Fruit fly (Drosophila melanogaster): ENCODE data around the gene Jhbp5.

Jhbp5 gene

DNA sequence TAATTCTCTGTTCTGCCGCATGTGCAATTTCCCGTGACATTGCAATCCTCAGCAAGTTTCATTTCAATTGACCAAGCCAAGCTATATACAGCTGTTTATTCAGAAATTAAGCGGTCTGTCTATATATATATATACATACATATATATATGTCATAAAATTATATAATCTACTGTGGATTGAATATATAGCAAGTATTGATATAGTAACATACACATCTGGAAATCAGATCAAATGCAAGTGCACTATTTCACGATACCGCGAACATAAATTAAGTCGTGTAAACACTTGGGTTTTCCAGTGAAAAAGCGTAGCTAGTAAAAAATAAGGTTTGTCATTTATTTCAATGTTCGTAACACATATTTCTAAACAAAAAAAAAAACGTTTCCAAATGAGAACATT is at the start of gene Jhbp5:
Gene Jhbp5 (minus strand): TSS at position 101 of the 400 bp plus-strand sequence.
- no peak for TF ChIP-seq noc (tag; optimal IDR thresholded peaks at IDR 0.05)

DNA sequence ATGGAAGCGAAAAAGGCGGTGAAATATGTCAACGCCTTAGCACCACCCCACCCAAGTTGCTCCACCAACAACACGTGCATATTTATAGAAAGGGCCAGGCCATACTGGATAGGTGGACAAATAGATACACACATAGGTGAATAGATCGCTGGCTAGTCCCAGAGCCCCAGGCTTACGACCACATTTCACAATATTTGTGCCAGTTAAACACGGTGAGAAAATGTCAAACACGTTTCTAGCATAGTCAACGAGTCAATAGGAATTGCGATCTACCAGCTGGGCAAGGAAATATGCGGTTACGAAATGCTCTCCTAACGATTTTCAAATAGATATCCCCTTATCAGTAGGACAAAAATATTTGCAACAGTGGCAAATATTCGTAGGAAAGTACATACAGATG is 49.0 kb upstream of the Jhbp5 start:
- TF ChIP-seq noc (tag; optimal IDR thresholded peaks at IDR 0.05) = no peak

DNA sequence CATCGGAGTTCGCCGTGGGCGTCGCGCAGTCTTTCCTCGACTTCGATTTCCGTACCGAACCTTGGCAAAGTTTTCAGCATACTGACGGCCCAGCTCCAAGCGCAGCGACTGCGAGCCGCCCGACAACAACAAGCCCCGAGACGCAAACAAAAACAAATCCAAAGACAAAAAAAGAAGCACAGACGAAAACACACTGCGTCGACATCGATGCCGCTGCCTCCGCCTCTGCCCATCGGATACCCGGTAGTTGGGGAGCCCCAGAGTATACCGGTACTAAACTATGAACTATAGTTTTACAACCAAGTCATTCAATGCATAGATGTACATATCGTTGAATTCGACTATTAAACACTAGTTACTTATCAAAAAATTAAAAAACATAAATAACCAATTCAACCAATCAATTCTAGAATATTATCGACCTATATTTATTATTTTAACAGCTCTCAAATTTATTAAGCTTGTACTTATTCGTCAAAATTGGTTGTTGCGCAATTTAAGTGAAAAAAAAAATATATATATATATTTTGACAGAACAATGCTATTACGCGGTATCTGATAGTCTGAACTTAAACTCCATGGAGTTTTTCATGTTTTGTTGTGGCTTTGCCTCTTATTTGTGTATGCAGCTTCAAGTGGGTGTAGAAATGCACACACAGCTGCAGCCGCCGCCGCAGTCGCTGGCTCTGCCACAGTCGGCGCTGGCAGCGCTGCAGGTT is 48.2 kb upstream of the Jhbp5 start:
- TF ChIP-seq noc (tag; optimal IDR thresholded peaks at IDR 0.05) = no peak

DNA sequence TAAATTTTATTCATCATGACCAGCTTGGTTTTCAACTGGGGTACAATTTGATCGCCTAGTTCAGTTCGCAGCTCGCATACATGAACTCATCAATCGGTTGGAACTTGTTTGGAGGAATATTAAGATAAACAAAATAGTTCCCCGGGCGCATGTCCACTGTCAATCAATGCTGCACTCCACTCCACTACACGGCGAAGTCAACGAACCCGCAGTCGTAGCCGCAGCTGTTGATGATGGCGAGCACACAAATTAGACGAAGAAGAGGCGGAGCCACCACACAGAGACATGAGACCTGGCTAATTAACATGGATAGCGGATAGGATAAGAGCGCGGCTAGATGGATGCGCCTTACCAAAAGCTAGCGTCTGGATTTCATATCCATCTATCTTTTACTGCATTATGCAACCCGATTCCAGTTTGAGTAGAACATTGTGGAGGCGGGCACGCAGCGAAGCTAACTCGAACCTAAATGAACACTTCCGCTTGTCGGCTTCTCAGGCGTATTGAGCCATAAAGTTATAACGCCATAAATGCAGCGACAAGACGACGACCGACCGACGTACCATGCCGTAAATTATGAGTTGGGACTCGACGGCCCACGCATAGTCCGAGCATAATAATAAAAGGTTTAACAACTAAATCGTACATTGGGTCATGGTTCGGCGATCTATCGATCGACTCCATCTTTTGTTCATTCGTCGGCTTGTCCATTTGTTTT is 46.1 kb upstream of the Jhbp5 start:
- TF ChIP-seq noc (tag; optimal IDR thresholded peaks at IDR 0.05) = no peak

DNA sequence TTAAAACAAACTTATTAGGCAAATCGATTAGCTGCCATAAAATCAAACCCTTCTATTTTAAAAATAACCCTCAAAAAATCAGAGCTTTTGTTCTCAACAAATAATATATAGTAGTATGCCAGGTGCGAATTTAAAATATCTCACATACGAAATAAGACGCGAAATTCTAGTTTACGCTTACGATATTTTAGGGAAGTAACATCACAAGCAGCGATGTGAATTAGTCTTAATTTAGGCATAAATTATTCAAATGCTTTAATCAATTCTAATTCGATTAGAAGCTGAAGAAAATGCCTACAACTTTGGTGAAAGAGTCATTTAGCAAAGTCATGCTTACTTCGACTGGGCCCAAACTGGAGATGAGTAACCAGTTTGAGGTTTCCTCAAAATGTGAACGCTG is 37.6 kb upstream of the Jhbp5 start, which contains the start of gene sxe2:
Gene sxe2 (plus strand): TSS at position 301 of the 400 bp plus-strand sequence.
- no peak for TF ChIP-seq noc (tag; optimal IDR thresholded peaks at IDR 0.05)

DNA sequence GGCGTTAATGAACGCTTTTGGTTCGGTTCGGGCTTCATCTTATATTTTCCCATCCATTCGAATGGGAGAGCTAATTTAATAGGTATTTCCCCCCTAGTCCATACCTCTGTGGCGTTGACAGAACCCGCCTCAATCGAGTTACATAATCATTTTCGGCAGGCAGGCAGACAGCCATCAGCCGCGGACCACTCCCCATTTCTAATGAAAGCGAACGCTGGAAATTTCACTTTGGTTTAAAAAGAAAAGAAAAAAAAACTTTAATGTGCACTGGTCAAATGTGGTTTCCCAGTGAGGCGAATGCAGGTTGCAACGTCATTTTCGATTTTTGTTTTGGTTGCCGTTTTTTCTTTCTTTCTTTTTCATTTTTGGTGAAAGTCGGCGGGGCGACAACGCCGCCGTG is 36.5 kb upstream of the Jhbp5 start:
- no peak for TF ChIP-seq noc (tag; optimal IDR thresholded peaks at IDR 0.05)

DNA sequence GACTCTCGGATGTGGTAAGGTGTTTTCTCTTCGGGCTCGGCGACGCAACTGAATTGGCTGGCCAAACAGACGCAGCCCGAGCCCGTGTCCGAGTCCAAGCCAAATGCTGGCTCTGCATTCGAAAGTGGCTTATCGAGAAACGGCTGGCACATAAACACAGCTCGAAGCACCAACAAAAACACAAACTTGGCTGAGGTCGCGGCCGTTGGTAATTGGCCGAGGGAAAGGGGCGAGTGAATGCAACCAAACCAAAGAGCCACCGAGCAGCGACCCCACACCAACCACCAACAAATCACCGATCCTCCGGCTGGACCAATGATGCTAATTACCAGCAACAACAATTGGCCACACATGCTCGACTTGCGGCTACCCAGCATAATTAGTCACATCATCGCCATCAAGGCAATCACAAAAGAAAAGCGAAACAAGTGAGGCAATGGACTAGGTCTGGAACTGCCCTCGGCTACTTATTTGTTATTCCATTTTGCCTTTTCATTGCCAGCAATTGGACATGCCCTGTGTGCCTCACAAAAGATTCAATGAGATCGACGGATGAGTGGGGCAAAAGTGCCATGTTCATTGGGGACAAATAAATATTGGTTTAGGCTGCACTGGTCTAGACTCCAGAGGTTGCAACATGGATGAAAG is 35.1 kb upstream of the Jhbp5 start, which contains the start of gene CG32855:
Gene CG32855 (minus strand): TSS at position 51 of the 648 bp plus-strand sequence.
- no peak for TF ChIP-seq noc (tag; optimal IDR thresholded peaks at IDR 0.05)

DNA sequence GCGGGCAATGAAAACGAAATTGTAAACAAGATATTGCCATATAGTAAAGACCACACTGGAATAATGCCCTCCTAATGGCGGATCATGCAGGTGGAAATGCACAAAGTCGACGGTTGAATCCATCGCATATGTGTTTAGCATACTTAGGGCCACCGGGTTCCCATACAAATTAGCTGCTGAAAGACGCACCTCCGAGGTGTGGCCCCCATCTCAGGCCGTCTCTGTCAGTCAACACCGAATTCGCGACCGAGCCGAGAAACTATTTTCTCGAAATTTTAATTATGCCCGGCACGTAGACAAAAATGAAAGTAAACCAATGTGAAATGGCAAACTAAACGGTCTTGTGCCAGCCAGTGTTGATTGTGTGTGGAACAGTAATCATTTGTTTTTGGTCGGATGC is 32.3 kb upstream of the Jhbp5 start:
- TF ChIP-seq noc (tag; optimal IDR thresholded peaks at IDR 0.05) = no peak

DNA sequence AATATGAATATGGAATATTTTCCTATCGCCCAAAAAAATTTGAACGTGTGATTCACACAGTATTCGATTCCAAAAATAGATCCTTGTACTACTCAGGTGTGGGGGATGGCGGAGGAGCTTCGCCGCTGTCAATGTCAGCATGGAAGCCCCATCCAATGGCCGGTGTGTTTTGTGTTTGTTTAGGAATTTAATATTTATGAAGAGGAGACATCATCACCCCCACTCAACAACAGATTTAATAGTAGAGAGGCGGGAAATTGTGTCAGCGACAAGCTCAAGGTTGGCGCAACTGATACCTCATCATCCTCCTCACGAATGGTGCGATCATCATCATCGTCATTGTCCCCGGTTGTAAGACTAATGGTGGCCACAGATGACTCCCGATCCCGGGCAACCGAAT is 28.2 kb upstream of the Jhbp5 start:
- TF ChIP-seq noc (tag; optimal IDR thresholded peaks at IDR 0.05) = no peak

DNA sequence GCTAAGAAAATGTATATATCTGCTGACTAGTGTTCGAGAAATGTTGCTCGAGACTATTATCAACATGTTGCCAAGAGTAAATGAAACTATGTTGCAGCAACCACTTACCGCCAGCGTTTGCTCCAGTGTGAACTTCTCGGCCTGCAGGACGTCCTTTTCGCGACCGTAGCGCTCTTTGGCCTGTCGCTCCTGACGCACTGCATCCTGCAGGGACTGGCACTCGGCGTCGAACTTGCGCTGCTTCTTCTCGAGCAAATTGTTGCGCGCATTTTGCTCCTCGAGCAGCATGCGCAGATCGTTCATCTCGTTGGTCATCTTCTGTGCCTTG is 26.6 kb upstream of the Jhbp5 start:
- no peak for TF ChIP-seq noc (tag; optimal IDR thresholded peaks at IDR 0.05)

DNA sequence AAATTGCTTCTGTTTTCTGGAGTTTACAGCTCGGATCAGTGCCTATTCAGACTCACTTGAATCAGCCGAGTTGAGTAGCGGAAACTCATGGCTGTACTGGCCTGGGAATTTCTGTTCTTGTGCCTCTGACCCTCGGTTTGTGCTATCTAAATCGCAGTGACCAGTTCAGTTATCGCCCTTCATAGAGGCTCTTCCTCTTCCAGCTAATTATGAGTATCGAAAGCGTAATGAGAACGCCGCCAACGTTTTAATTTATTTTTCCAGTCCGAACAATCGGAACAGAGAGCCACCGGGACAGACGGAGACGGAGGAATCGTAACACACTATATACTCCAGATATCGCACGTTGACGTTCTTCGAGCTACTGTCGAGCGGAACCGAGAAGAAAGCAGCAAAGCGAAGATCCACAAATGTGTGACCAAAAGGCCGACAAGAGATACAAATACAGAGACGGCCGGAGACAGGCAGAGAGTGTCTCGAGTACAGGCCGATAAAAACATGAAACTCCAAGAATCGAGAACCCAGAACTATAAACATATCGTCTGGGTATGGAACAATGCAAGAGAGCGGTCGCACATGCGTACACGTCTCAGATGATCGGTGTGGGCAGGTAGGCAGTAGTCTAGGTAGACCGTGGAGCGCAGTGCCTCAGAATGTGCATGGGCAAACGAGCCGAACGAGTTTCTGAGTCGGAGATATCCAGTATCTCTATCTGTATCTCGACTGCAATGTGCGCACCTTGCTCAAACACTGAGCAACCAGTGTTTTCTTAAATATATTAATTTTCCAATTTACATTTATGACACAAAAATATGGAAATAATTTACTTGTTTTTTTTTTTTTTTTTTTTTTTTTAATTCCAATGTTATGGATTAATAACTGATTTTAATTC is 26.0 kb upstream of the Jhbp5 start:
- no peak for TF ChIP-seq noc (tag; optimal IDR thresholded peaks at IDR 0.05)

DNA sequence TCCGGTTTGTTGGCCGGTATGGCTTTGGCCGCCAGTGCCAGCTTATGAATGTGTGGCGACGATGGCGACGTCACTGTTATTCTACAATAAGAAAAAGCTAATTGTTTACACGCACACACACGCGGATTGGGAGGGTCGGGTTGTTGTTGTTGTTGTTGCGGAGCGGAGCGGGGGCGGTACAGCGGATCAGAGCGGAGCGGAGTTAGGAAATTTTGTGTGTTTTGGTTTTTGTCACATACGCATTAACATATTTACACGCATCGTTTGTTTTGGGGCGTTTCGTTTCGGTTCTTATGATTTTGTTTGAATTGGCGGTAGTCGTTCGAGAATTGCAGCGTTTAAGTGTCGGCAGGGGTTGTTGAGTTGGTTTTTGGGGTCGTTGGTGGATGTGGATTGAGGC is 23.3 kb upstream of the Jhbp5 start:
- TF ChIP-seq noc (tag; optimal IDR thresholded peaks at IDR 0.05) = no peak

DNA sequence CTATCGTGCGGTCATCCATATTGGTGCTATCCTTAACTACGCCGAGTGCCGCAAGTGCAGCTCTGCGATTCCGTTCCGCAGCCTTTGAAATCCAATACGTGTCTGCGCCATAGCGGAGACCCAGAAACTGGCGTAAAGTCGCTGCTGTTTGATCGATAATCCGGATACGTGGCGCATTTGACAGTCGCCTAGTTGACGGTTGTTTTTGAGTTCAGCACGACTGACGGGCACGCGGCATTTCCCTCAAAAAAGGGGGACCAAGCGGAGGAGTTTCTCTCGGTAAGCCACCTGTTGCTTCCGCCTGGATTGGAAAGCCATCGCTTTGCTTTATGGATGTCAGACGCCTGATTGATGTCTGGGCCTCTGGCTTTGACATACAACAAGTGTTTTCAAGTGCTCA is 21.6 kb upstream of the Jhbp5 start, which contains the start of gene CG10185:
Gene CG10185 (minus strand): TSS at position 101 of the 400 bp plus-strand sequence.
- TF ChIP-seq noc (tag; optimal IDR thresholded peaks at IDR 0.05) = no peak

DNA sequence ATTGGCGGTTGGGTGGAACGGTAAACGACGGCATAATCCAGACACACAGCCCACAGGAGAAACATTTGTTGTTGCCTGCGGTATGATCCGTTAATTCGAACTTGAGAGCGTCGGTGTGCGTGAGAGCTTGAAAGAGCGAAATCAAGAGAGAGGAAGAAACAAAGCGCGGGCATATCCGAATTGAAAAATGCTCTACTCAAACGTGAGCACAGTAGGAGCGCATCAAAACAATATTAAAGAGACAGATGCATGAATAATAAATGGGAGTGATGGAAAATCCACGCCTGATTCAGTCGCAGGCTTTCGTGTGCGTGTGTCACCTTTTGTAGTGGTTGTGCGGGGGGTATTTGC is 5.4 kb upstream of the Jhbp5 start:
- TF ChIP-seq noc (tag; optimal IDR thresholded peaks at IDR 0.05) = no peak

DNA sequence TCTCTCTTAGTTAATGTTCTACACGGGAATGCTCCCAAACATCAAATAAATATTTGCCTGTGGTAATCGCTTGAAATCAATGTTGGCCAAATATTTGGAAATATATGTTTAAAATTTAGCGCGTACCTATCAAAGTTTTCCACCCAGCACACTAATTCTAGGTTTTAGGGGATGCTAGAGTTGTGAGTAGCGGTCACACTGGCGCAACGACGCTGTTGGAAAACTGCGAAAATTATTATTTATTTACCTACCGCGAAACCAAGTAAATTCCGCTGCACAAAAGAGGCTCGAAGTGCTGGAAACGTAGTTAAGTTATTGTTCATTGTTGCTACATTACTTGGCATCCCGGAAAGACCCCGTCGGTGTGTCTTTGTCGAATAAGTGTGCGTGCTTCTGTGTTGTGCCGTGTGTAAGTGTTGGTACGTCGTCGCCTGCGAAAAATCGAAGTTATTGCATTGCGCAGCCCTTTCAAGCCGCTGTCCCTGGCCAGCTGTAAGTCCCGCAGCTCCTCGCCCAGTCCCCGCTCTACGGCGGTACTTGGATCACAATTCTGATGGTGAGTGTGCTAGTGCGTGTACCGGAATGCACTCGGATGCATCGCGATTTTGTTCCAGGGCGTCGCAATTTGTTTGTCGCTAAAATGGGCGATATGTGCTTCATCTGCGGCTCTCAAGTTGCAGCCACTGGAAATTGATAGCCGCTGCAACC is 4.8 kb upstream of the Jhbp5 start, which contains the start of gene msps:
Gene msps (plus strand): TSS at position 181 of the 708 bp plus-strand sequence.
- TF ChIP-seq noc (tag; optimal IDR thresholded peaks at IDR 0.05) = no peak
